Worm (Caenorhabditis elegans) whole organism, L3 larva: ENCODE measurements around the gene sre-44.

Experiments
- R02D3.7 ChIP-seq: fragments of 150-350 bp; optimal IDR thresholded peaks from 2 replicates; lab custom pipeline; 2014; ENCODE audit warnings: missing biosample characterization, missing genetic modification characterization
- ceh-9 ChIP-seq: sonication (generic microtip); optimal IDR thresholded peaks from 2 replicates; lab custom pipeline; 2018; ENCODE audit warnings: missing biosample characterization, missing genetic modification characterization
- egl-5 ChIP-seq: fragments of 150-350 bp; optimal IDR thresholded peaks from 2 replicates; lab custom pipeline; 2017; ENCODE audit warnings: missing biosample characterization, missing genetic modification reagents, missing genetic modification characterization, inconsistent platforms
- elt-2 ChIP-seq: sonication (generic microtip); optimal IDR thresholded peaks from 2 replicates; lab custom pipeline; 2016; ENCODE audit warnings: missing genetic modification reagents, mild to moderate bottlenecking, missing genetic modification characterization, missing compliant biosample characterization
- jun-1 ChIP-seq: fragments of 150-350 bp; optimal IDR thresholded peaks from 2 replicates; lab custom pipeline; 2014; ENCODE audit warnings: missing biosample characterization, missing genetic modification reagents, missing genetic modification characterization
- lin-39 ChIP-seq: fragments of 150-350 bp; optimal IDR thresholded peaks from 2 replicates; lab custom pipeline; 2018; ENCODE audit warnings: missing biosample characterization, missing genetic modification reagents, missing genetic modification characterization
- mdl-1 ChIP-seq: fragments of 150-350 bp; optimal IDR thresholded peaks from 2 replicates; lab custom pipeline; 2014; ENCODE audit warnings: missing biosample characterization, missing genetic modification characterization
- nhr-12 ChIP-seq: fragments of 150-350 bp; optimal IDR thresholded peaks from 2 replicates; lab custom pipeline; 2014; ENCODE audit warnings: missing biosample characterization, missing genetic modification characterization
- nhr-23 ChIP-seq: fragments of 150-350 bp; optimal IDR thresholded peaks from 2 replicates; lab custom pipeline; 2014; ENCODE audit warnings: missing biosample characterization, missing genetic modification reagents, missing genetic modification characterization
- nhr-25 ChIP-seq: sonication (generic microtip); optimal IDR thresholded peaks from 2 replicates; lab custom pipeline; 2017; ENCODE audit warnings: missing biosample characterization, missing genetic modification characterization
- nhr-28 ChIP-seq: fragments of 150-350 bp; optimal IDR thresholded peaks from 2 replicates; lab custom pipeline; 2014; ENCODE audit warnings: missing biosample characterization, missing genetic modification characterization
- nhr-67 ChIP-seq: fragments of 150-350 bp; optimal IDR thresholded peaks from 2 replicates; lab custom pipeline; 2014; ENCODE audit warnings: missing biosample characterization, missing genetic modification characterization
- nhr-77 ChIP-seq: fragments of 150-350 bp; optimal IDR thresholded peaks from 2 replicates; lab custom pipeline; 2014; ENCODE audit warnings: missing biosample characterization, missing genetic modification characterization
- pqm-1 ChIP-seq: fragments of 150-350 bp; optimal IDR thresholded peaks from 2 replicates; lab custom pipeline; 2017; ENCODE audit warnings: missing biosample characterization, missing genetic modification characterization, inconsistent platforms
- skn-1 ChIP-seq: fragments of 150-350 bp; optimal IDR thresholded peaks from 2 replicates; lab custom pipeline; 2014; ENCODE audit warnings: missing biosample characterization, missing genetic modification characterization
- unc-62 ChIP-seq: fragments of 150-350 bp; sonication (generic microtip); optimal IDR thresholded peaks from 4 replicates; lab custom pipeline; 2014; ENCODE audit warnings: missing biosample characterization, missing genetic modification reagents, missing genetic modification characterization
- ztf-11 ChIP-seq: fragments of 150-350 bp; optimal IDR thresholded peaks from 2 replicates; lab custom pipeline; 2014; ENCODE audit warnings: missing biosample characterization, missing genetic modification characterization

sre-44 gene

ce11 chrII:13994934-13995333 is 45.5 kb downstream of the sre-44 start, which contains the start of gene Y39G8B.7:
Gene Y39G8B.7, minus strand, starts transcription at chrII:13995034.
- no peak for TF ChIP-seq pqm-1 (tag; lab: Kevin White, UChicago)
- no peak for TF ChIP-seq nhr-77 (tag; lab: Kevin White, UChicago)
- TF ChIP-seq nhr-25 (tag; lab: Kevin White, UChicago) = no peak
- no peak for TF ChIP-seq nhr-12 (tag; lab: Kevin White, UChicago)
- no peak for TF ChIP-seq mdl-1 (tag; lab: Kevin White, UChicago)
- TF ChIP-seq nhr-28 = no peak
- no peak for TF ChIP-seq nhr-23 (tag; lab: Kevin White, UChicago)
- no peak for TF ChIP-seq unc-62 (GFP tag; lab: Kevin White, UChicago)
- no peak for TF ChIP-seq jun-1 (tag; lab: Kevin White, UChicago)
- no peak for TF ChIP-seq ceh-9

ce11 chrII:13997477-13997876 is 48.1 kb downstream of the sre-44 start, which contains the start of gene F01D5.1:
Gene F01D5.1, minus strand, starts transcription at chrII:13997581.
- peak; percentile 75 for TF ChIP-seq elt-2 (tag; lab: Kevin White, UChicago)
- no peak for TF ChIP-seq nhr-12 (tag; lab: Kevin White, UChicago)
- peak; percentile 64 for TF ChIP-seq pqm-1 (tag; lab: Kevin White, UChicago)

ce11 chrII:13997989-13998388 is 48.6 kb downstream of the sre-44 start:
- no peak for TF ChIP-seq skn-1
- peak; percentile 35 for TF ChIP-seq pqm-1 (tag; lab: Kevin White, UChicago)
- TF ChIP-seq, all 47 proteins: peak for 1

- TF ChIP-seq lin-39 (tag; lab: Kevin White, UChicago) (no peak), R02D3.7 (no peak), nhr-67 (tag; lab: Kevin White, UChicago) (no peak), ztf-11 (tag; lab: Kevin White, UChicago) (no peak), egl-5 (no peak)
- TF ChIP-seq, all 47 proteins: peak for 0
Observed at ce11 chrII:13998964-13999363, 49.6 kb downstream of the sre-44 start, which contains the start of gene F01D5.2. Gene F01D5.2, minus strand, starts transcription at chrII:13999064.

ce11 chrII:14000044-14000443 is 50.7 kb downstream of the sre-44 start, which contains the start of gene F01D5.3:
Gene F01D5.3, minus strand, starts transcription at chrII:14000144.
- TF ChIP-seq elt-2 (tag; lab: Kevin White, UChicago) = peak; percentile 42
- TF ChIP-seq, all 47 proteins: peak for 1; not testable (repeated sequence) for 46
